Fruit fly (Drosophila melanogaster) whole organism, pupa: ENCODE measurements around the gene CG43843.

Experiments
- CG10348 ChIP-seq: fragments of 200-800 bp; sonication (Bioruptor generic); IDR thresholded peaks from 2 replicates; pipeline ENCODE4 v1.3.6; 2022; ENCODE audit warnings: missing biosample characterization, missing genetic modification characterization
- CG12605 ChIP-seq: fragments of 200-800 bp; sonication (Bioruptor generic); IDR thresholded peaks from 2 replicates; pipeline ENCODE4 v1.3.6; 2022; ENCODE audit warnings: missing biosample characterization, missing genetic modification characterization
- CG13204 ChIP-seq: fragments of 200-800 bp; sonication (Bioruptor generic); optimal IDR thresholded peaks from 2 replicates; lab custom pipeline; 2018; ENCODE audit warnings: missing biosample characterization, mild to moderate bottlenecking, missing genetic modification characterization, moderate library complexity
- CG14655 ChIP-seq: fragments of 200-800 bp; sonication (Bioruptor generic); optimal IDR thresholded peaks from 3 replicates; lab custom pipeline; 2017; ENCODE audit warnings: mild to moderate bottlenecking, missing biosample characterization, missing genetic modification reagents, missing genetic modification characterization
- CG15710 ChIP-seq: fragments of 200-800 bp; sonication (Bioruptor generic); optimal IDR thresholded peaks from 2 replicates; lab custom pipeline; 2018; ENCODE audit warnings: missing biosample characterization, mild to moderate bottlenecking, missing genetic modification characterization, moderate library complexity
- CG17806 ChIP-seq: fragments of 200-800 bp; sonication (Bioruptor generic); optimal IDR thresholded peaks from 2 replicates; lab custom pipeline; 2018; ENCODE audit warnings: missing biosample characterization, mild to moderate bottlenecking, missing genetic modification characterization, moderate library complexity
- CG32121 ChIP-seq: fragments of 200-800 bp; sonication (Bioruptor generic); IDR thresholded peaks from 2 replicates; pipeline ENCODE4 v1.3.6; 2022; ENCODE audit warnings: missing biosample characterization, missing genetic modification characterization
- CG34367 ChIP-seq: fragments of 200-800 bp; sonication (Bioruptor generic); optimal IDR thresholded peaks from 2 replicates; lab custom pipeline; 2018; ENCODE audit warnings: missing biosample characterization, mild to moderate bottlenecking, missing genetic modification characterization
- CG4496 ChIP-seq: fragments of 200-800 bp; sonication (Bioruptor generic); IDR thresholded peaks from 3 replicates; pipeline ENCODE4 v1.3.6; 2022; ENCODE audit warnings: missing biosample characterization, missing genetic modification characterization
- CG8159 ChIP-seq: fragments of 200-800 bp; sonication (Bioruptor generic); optimal IDR thresholded peaks from 3 replicates; lab custom pipeline; 2018; ENCODE audit warnings: missing biosample characterization, mild to moderate bottlenecking, missing genetic modification characterization, moderate library complexity
- CG8301 ChIP-seq: fragments of 200-800 bp; sonication (Bioruptor generic); optimal IDR thresholded peaks from 2 replicates; lab custom pipeline; 2018; ENCODE audit warnings: missing biosample characterization, mild to moderate bottlenecking, missing genetic modification characterization
- CG9948 ChIP-seq: fragments of 200-800 bp; sonication (Bioruptor generic); optimal IDR thresholded peaks from 2 replicates; lab custom pipeline; 2018; ENCODE audit warnings: missing biosample characterization, mild to moderate bottlenecking, missing genetic modification characterization, moderate library complexity
- D1 ChIP-seq: fragments of 200-800 bp; sonication (Bioruptor generic); optimal IDR thresholded peaks from 2 replicates; lab custom pipeline; 2018; ENCODE audit warnings: missing biosample characterization, mild to moderate bottlenecking, missing genetic modification characterization, moderate library complexity
- EcR ChIP-seq: fragments of 200-800 bp; sonication (Bioruptor generic); optimal IDR thresholded peaks from 3 replicates; lab custom pipeline; 2019; ENCODE audit warnings: missing biosample characterization, missing genetic modification characterization, mild to moderate bottlenecking, moderate library complexity, missing genetic modification reagents
- Ets98B ChIP-seq: fragments of 200-800 bp; sonication (Bioruptor generic); IDR thresholded peaks from 2 replicates; pipeline ENCODE4 v1.3.6; 2022; ENCODE audit warnings: missing biosample characterization, missing genetic modification characterization
- Pif1A ChIP-seq: fragments of 200-800 bp; sonication (Bioruptor generic); optimal IDR thresholded peaks from 3 replicates; lab custom pipeline; 2016; ENCODE audit warnings: missing biosample characterization, missing genetic modification characterization
- Pif1B ChIP-seq: fragments of 200-800 bp; sonication (Bioruptor generic); optimal IDR thresholded peaks from 3 replicates; lab custom pipeline; 2016; ENCODE audit warnings: missing biosample characterization, missing genetic modification characterization
- Snoo ChIP-seq: fragments of 200-800 bp; sonication (Bioruptor generic); optimal IDR thresholded peaks from 3 replicates; lab custom pipeline; 2017; ENCODE audit warnings: missing biosample characterization, mild to moderate bottlenecking, missing genetic modification characterization, inconsistent platforms
- fd96Ca ChIP-seq: fragments of 200-800 bp; sonication (Bioruptor generic); IDR thresholded peaks from 3 replicates; pipeline ENCODE4 v1.3.6; 2022; ENCODE audit warnings: missing biosample characterization, missing genetic modification characterization
- gl ChIP-seq: fragments of 200-800 bp; sonication (Bioruptor generic); optimal IDR thresholded peaks from 2 replicates; lab custom pipeline; 2018; ENCODE audit warnings: missing biosample characterization, mild to moderate bottlenecking, missing genetic modification characterization
- rn ChIP-seq: fragments of 200-800 bp; sonication (Bioruptor generic); IDR thresholded peaks from 2 replicates; pipeline ENCODE4 v1.3.6; 2022; ENCODE audit warnings: missing biosample characterization, missing genetic modification characterization

CG43843 gene

DNA sequence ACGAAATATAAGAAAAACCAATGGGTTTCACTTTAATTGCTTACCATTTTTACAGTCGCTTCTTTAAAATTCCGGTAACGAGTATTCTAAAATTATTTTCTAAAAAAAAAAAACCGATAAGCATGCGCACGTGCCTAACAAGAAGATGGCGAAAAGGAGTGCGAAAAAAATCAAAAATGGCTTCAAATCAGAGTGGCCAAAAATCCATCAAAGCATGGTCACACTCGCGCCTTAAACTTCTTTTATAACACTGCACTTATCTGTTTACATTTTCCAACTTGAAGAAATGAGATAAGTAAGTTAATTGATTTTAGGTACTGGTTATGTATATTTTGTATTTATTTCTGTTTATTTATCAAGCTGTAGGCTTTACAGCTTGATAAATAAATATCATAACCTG lies at the start of gene CG43843:
CG43843 (minus strand) TSS at position 101 of the 400 bp plus-strand sequence.
- TF ChIP-seq CG17806 (no peak), CG4496 (GFP tag; lab: Robert Waterston, UW) (no peak), CG8159 (tag; lab: Kevin White, UChicago) (no peak), CG9948 (tag; lab: Kevin White, UChicago) (no peak), fd96Ca (GFP tag; lab: Robert Waterston, UW) (no peak), CG13204 (GFP tag; lab: Kevin White, UChicago) (no peak), CG14655 (GFP tag; lab: Kevin White, UChicago) (no peak), CG15710 (tag; lab: Kevin White, UChicago) (no peak), EcR (GFP tag; lab: Kevin White, UChicago) (no peak), CG10348 (GFP tag; lab: Robert Waterston, UW) (no peak), rn (GFP tag; lab: Robert Waterston, UW) (no peak)
- TF ChIP-seq, all 21 proteins: peak for 0

DNA sequence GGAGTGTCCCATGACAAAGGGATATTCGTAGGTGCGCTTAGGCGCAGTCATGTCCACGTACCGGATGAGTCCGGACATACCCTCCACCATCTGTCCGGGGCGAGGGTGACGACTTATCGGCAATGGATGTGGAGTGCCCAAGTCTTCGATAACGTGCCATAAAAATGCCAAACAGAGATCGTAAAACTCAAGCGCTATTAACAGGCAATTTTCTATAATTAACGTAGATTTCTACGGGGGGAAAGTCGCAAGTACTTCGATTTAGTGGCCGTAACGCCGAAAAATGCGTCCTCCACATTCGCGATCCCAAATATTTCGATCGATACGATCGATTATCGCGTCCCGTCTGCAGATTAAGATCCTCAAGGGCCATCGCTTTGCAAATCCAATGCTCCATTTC lies 49.2 kb upstream of the CG43843 start:
- TF ChIP-seq Ets98B (GFP tag; lab: Robert Waterston, UW): no peak
- TF ChIP-seq EcR (GFP tag; lab: Kevin White, UChicago): no peak
- TF ChIP-seq, all 21 proteins: peak for 0

DNA sequence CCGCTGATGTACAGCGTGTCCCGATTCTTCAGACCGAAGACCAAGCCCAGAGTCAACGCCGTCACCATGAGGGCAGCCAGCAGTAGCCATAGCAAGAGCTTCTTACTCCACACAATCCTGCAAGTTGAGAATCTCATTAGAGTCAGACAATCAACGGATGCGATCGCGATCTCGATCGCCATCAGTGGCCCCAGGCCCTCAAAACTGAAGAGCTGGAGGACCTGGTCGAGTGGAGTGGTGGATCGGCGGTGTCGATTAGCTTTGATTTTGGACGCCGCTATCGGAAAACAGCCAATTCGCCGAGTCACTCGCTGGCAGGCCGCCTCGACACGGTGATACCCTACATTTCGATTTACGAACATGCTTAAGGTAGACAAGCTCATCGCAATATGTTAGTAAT lies 48.3 kb upstream of the CG43843 start:
- TF ChIP-seq gl: no peak
- TF ChIP-seq rn (GFP tag; lab: Robert Waterston, UW): no peak
- no peak for TF ChIP-seq CG17806
- TF ChIP-seq CG9948 (tag; lab: Kevin White, UChicago): no peak
- TF ChIP-seq EcR (GFP tag; lab: Kevin White, UChicago): no peak
- no peak for TF ChIP-seq CG32121 (GFP tag; lab: Robert Waterston, UW)
- TF ChIP-seq Ets98B (GFP tag; lab: Robert Waterston, UW): no peak
- TF ChIP-seq CG14655 (GFP tag; lab: Kevin White, UChicago): no peak
- no peak for TF ChIP-seq CG8159 (tag; lab: Kevin White, UChicago)
- TF ChIP-seq Pif1B (GFP tag; lab: Kevin White, UChicago): no peak
- TF ChIP-seq CG13204 (GFP tag; lab: Kevin White, UChicago): no peak
- TF ChIP-seq CG34367 (tag; lab: Kevin White, UChicago): no peak
- TF ChIP-seq CG8301 (tag; lab: Kevin White, UChicago): no peak
- no peak for TF ChIP-seq Snoo
- no peak for TF ChIP-seq CG10348 (GFP tag; lab: Robert Waterston, UW)

DNA sequence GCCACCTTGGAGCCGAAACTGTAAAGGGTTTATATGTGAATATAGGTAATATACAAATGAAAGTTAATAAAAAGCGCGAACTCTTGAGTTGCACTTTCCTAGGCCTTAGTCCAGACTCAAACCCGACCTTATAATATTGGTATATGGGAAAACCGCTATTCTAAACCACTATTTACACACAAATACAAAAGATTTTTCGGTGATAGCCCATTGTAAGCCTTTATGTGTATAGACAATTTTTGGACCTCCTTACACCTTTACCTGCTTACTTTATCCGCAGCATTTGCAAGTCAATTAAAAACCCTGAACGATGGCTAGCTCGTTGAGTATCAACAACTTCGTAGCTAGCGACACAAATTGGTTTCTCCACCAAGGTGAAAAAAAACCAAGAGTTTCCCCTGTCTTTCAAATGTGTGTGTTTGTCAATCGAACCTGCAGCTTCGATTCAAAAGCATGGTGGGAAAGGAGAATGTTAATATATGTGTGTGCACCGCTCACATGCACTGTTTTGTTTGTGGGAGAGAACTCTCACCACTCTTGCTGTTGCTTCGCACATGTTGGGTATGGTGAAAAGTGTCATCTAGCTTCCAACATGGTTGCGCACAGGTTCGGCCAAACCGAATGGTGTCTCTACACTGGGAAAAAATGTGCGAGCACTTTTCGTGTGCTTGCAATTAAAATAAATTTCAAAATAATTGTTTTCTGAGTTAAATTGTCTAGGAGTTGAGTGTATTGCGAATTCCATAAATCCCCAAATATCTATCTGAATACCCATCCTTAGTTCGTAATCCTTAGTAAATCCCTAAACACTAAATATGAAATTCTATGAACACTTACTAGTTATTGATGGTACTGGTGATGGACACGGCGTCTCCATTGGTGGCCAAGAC lies 46.7 kb upstream of the CG43843 start:
- TF ChIP-seq Pif1A (peak; percentile 77), D1 (peak; percentile 17), Ets98B (GFP tag; lab: Robert Waterston, UW) (peak; percentile 86), CG34367 (tag; lab: Kevin White, UChicago) (peak; percentile 67), fd96Ca (GFP tag; lab: Robert Waterston, UW) (peak; percentile 83), rn (GFP tag; lab: Robert Waterston, UW) (peak; percentile 70; the same call in 1 of the 2 replicates), CG12605 (GFP tag; lab: Robert Waterston, UW) (peak; percentile 85), Pif1B (GFP tag; lab: Kevin White, UChicago) (peak; percentile 71), CG8301 (tag; lab: Kevin White, UChicago) (peak; percentile 69), CG4496 (GFP tag; lab: Robert Waterston, UW) (peak; percentile 92), CG9948 (tag; lab: Kevin White, UChicago) (peak; percentile 57), CG32121 (GFP tag; lab: Robert Waterston, UW) (peak; percentile 82), CG13204 (GFP tag; lab: Kevin White, UChicago) (no peak), CG8159 (tag; lab: Kevin White, UChicago) (peak; percentile 57), EcR (GFP tag; lab: Kevin White, UChicago) (peak; percentile 3), gl (peak; percentile 30), CG14655 (GFP tag; lab: Kevin White, UChicago) (no peak), CG10348 (GFP tag; lab: Robert Waterston, UW) (no peak), CG15710 (tag; lab: Kevin White, UChicago) (peak; percentile 38), CG17806 (peak; percentile 65), Snoo (peak; percentile 49)

DNA sequence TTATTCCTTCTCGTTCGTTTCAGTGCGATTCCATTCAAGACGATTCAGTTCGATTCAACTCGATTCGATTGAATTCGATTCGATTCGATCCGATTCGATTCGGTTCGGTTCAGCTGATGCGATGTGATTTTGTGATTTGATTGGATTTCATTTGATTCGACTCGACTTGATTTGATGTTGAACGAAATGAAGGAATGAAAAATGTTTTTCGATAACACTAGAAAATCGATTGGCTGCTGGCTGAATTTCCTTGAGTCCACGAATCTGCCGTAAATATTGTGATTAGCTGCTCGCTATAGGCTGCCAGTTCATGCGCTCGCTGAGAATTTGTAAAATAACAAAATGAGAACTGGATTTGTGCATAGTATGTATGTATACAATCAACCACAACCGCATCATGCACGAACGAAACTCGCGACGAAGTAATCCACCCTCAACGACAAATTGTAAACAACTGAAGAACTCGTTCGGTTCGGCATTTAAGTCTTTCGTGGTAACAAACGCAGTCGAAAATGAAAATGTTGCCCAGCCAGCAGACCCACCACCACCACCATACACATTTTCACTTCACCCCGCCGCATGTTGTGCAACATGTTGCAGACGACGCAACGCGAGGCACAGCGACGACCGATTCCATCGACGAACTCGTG lies 44.9 kb upstream of the CG43843 start, which contains the start of gene Wnt5:
Wnt5 (minus strand) TSS at position 458 of the 650 bp plus-strand sequence.
- no peak; the same call in 2 of the 3 replicates for TF ChIP-seq fd96Ca (GFP tag; lab: Robert Waterston, UW)
- TF ChIP-seq CG17806: no peak
- TF ChIP-seq CG4496 (GFP tag; lab: Robert Waterston, UW): peak; percentile 59; the same call in 1 of the 3 replicates
- no peak for TF ChIP-seq CG10348 (GFP tag; lab: Robert Waterston, UW)
- peak; percentile 42; the same call in 1 of the 2 replicates for TF ChIP-seq Ets98B (GFP tag; lab: Robert Waterston, UW)
- TF ChIP-seq CG9948 (tag; lab: Kevin White, UChicago): no peak
- 0 out of 2 replicates have a peak, but pooled peaks have one; percentile 10 for TF ChIP-seq CG12605 (GFP tag; lab: Robert Waterston, UW)
- TF ChIP-seq EcR (GFP tag; lab: Kevin White, UChicago): peak; percentile 3
